Worm (Caenorhabditis elegans) whole organism, L4/young adult: ENCODE data around the gene rgs-7.

Experiments
- W03F9.2 ChIP-seq: fragments of 150-350 bp; optimal IDR thresholded peaks from 2 replicates; lab custom pipeline; 2014; ENCODE audit warnings: missing biosample characterization, missing genetic modification characterization
- dao-5 ChIP-seq: sonication (generic microtip); optimal IDR thresholded peaks from 2 replicates; lab custom pipeline; 2016; ENCODE audit warnings: missing genotype, missing genetic modification characterization, moderate library complexity, missing compliant biosample characterization
- him-1 ChIP-seq: sonication (generic microtip); optimal IDR thresholded peaks from 2 replicates; lab custom pipeline; 2016; ENCODE audit warnings: missing genotype, missing genetic modification reagents, missing genetic modification characterization, missing compliant biosample characterization

rgs-7 gene

ce11 chrX:3554117-3554516 lies 11.8 kb downstream of the rgs-7 start:
- TF ChIP-seq dao-5 (tag; lab: Kevin White, UChicago): no peak
- no peak for TF ChIP-seq him-1 (tag; lab: Kevin White, UChicago)
- TF ChIP-seq W03F9.2 (tag; lab: Kevin White, UChicago): no peak

DNA sequence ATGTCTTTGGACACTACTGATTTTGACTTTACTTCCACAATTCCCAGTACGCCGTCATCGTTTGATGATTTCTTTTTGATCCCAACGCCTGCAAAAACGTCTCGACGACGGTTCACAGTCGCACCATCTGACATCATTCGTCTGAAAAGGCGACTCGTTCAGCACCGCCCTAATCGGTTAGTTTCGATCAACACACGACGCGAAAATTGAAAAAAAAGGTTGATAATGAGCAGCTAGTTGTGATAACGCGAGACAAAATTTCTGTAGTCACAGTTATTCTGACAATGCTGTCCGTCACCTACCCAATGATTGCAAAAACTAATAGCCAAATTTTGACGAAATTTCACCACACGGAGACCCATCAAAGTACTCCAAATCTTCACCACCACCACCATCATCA lies 13.6 kb downstream of the rgs-7 start:
- TF ChIP-seq dao-5 (tag; lab: Kevin White, UChicago) (no peak), him-1 (tag; lab: Kevin White, UChicago) (no peak), W03F9.2 (tag; lab: Kevin White, UChicago) (no peak)

DNA sequence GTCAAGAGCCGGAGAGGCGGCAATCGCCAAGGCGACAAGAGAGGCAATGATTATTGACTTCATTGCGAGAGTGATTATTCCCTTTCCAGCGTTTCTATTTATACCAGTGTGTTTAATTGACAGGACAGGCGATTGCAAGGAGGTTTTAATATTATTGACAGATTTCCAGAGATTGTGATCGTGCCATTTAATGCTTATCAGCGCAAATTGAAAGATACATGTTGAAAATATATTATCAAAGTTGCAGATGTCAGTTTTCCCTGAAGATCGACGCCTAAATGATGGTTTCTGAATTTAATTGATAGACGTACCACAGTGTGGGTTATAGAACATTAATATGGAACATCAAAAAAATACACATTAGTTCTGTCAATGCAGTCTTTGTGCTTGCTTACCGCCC lies 21.6 kb downstream of the rgs-7 start, which contains the start of gene vit-4:
Gene vit-4 (minus strand): TSS at position 63 of the 400 bp plus-strand sequence.
- TF ChIP-seq him-1 (tag; lab: Kevin White, UChicago) (no peak), W03F9.2 (tag; lab: Kevin White, UChicago) (no peak), dao-5 (tag; lab: Kevin White, UChicago) (no peak)

- TF ChIP-seq W03F9.2 (tag; lab: Kevin White, UChicago): no peak
- TF ChIP-seq him-1 (tag; lab: Kevin White, UChicago): no peak
- TF ChIP-seq dao-5 (tag; lab: Kevin White, UChicago): no peak
Observed at ce11 chrX:3566856-3567255, 24.5 kb downstream of the rgs-7 start.

DNA sequence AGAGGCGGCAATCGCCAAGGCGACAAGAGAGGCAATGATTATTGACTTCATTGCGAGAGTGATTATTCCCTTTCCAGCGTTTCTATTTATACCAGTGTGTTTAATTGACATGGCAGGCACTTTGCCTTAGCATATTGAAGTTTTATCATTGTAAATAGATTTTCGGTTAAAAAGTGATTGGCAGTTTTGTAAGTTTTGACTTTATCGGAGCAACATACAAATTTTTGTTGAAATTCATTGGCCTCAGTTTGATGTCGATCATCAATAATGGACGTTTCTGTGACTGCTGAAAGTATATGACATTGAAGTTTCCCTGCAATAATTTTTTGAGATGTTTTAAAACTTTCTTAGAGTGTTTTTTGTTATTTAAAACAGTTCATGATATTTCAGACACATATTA lies 30.1 kb downstream of the rgs-7 start, which contains the start of gene vit-3:
Gene vit-3 (minus strand): TSS at position 60 of the 400 bp plus-strand sequence.
- TF ChIP-seq dao-5 (tag; lab: Kevin White, UChicago) (no peak), W03F9.2 (tag; lab: Kevin White, UChicago) (no peak), him-1 (tag; lab: Kevin White, UChicago) (no peak)

ce11 chrX:3573482-3573881 lies 31.1 kb downstream of the rgs-7 start, which contains the start of gene T27A10.5:
Gene T27A10.5 (minus strand): TSS chrX:3573582.
- no peak for TF ChIP-seq him-1 (tag; lab: Kevin White, UChicago)
- TF ChIP-seq dao-5 (tag; lab: Kevin White, UChicago): no peak
- no peak for TF ChIP-seq W03F9.2 (tag; lab: Kevin White, UChicago)

DNA sequence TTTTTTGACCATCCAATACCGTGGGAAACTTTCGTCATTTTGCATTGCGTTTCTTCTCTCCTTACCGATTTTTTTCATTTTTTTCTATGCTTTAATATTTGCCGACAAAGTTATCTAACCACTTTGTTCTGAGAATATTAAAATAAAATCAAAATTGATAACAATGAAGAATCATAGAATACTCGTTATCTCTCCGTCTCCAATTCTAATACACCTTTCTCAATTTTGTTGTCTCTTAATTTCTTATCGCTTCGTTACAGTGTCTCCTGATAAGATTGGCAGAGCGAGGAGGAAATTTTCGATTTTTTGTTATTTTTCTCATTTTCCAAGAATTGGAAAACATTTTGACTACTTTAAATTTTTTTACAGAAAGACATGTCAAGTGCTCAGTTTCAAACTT lies 33.9 kb downstream of the rgs-7 start, which contains the start of gene ckc-1:
Gene ckc-1 (plus strand): TSS at position 368 of the 400 bp plus-strand sequence.
- peak; percentile 6 for TF ChIP-seq W03F9.2 (tag; lab: Kevin White, UChicago)
- TF ChIP-seq dao-5 (tag; lab: Kevin White, UChicago): no peak

DNA sequence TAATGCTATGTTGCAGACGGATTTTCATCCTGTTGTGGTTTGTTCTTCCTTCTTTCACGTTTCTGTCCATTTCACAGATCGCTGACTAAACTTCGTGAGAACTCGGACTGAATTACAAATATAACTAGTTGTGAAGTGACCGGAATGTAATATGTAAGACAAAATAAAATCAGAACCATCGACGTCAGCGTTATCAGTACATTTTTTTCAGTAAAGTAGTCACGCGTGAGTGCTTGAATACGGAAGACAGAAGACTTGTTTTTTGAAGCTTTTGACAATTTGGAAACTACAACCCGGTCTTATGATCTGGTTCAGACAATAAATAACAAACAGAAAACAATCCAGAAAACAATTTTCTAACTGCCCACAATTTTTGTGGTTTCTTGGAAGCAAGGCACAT lies 39.5 kb downstream of the rgs-7 start:
- TF ChIP-seq dao-5 (tag; lab: Kevin White, UChicago): no peak
- no peak for TF ChIP-seq W03F9.2 (tag; lab: Kevin White, UChicago)
- no peak for TF ChIP-seq him-1 (tag; lab: Kevin White, UChicago)

DNA sequence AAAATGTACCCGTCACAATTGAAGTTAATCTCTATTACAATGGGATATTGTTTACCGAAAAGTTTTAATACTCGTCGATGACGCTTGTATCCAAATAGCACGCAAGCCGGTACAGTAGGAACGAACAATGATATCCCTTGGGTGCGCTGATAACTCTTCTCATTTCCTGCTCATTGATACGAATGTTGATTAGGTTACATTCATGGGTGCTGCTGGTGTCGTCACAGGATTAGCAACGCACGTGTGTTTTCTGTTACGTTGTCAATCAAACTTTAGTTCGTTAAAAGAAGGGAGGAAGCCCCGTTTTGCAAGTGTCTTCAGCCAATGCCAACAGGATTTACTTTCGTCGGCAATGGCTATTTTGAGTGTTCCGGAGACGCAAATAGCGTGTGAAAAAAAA lies 41.1 kb downstream of the rgs-7 start:
- TF ChIP-seq W03F9.2 (tag; lab: Kevin White, UChicago) (no peak), dao-5 (tag; lab: Kevin White, UChicago) (no peak), him-1 (tag; lab: Kevin White, UChicago) (no peak)

ce11 chrX:3584481-3584880 lies 42.1 kb downstream of the rgs-7 start:
- TF ChIP-seq W03F9.2 (tag; lab: Kevin White, UChicago) (no peak), dao-5 (tag; lab: Kevin White, UChicago) (no peak), him-1 (tag; lab: Kevin White, UChicago) (no peak)

DNA sequence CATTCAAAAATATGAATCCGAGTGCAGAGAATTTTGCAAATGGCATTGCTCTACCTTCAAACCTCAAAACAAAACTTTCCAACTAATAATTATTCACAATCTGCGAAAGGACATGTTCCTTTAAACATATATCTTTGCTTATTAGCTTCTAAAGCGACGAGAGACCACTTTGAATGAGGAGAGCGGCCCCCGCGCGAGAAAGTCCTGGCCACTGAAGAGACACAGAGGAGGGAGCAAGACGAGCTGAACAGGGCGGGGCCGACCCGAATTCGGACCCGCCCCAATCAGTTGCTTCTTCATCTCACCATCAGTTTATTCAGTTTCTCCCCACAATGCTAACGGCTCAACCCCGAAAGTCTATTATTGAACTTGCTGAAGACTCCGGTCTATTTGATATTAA lies 43.3 kb downstream of the rgs-7 start, which contains the start of gene T27A10.2:
Gene T27A10.2 (plus strand): TSS at position 333 of the 400 bp plus-strand sequence.
- TF ChIP-seq dao-5 (tag; lab: Kevin White, UChicago): no peak
- TF ChIP-seq him-1 (tag; lab: Kevin White, UChicago): no peak
- TF ChIP-seq W03F9.2 (tag; lab: Kevin White, UChicago): no peak

DNA sequence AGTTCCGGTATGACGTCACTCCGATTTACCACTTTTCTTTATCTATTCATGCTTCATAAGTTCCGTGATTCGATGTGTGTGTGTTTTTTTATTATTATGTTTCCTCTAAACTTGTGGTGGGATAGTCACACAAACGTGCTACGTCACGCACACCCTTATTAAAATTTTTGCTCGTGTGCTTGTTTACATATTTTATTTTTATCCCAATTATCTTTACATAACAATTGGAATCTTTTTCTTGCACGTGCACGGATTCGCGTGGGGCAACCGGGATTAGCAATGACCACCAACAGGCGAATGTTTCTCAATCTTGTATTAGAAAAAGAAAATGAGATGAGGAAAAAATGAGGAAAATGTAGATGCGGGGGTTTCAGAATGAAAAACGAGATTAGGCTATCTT lies 48.2 kb downstream of the rgs-7 start:
- TF ChIP-seq dao-5 (tag; lab: Kevin White, UChicago) (no peak), him-1 (tag; lab: Kevin White, UChicago) (no peak), W03F9.2 (tag; lab: Kevin White, UChicago) (no peak)

ce11 chrX:3596303-3596772 lies 54.0 kb downstream of the rgs-7 start, which contains the start of gene T27A10.6:
Gene T27A10.6 (minus strand): TSS chrX:3596353.
- no peak for TF ChIP-seq W03F9.2 (tag; lab: Kevin White, UChicago)
- no peak for TF ChIP-seq him-1 (tag; lab: Kevin White, UChicago)
- no peak for TF ChIP-seq dao-5 (tag; lab: Kevin White, UChicago)

- TF ChIP-seq him-1 (tag; lab: Kevin White, UChicago) (no peak), W03F9.2 (tag; lab: Kevin White, UChicago) (no peak), dao-5 (tag; lab: Kevin White, UChicago) (no peak)
Observed at ce11 chrX:3596967-3597366, 54.6 kb downstream of the rgs-7 start.
